Worm (Caenorhabditis elegans): ENCODE results near the gene Y39B6A.30.

Y39B6A.30 gene

ce11 chrV:19019239-19019638 lies 4.9 kb downstream of the Y39B6A.30 start:
- no peak for TF ChIP-seq F13H6.1 (tag; optimal IDR thresholded peaks at IDR 0.05)
- no peak for TF ChIP-seq ztf-1 (GFP tag; conservative IDR thresholded peaks at IDR 0.05)
- TF ChIP-seq nhr-21 (tag; optimal IDR thresholded peaks at IDR 0.05): no peak
- TF ChIP-seq mdl-1 (tag; optimal IDR thresholded peaks at IDR 0.05): no peak
- no peak for TF ChIP-seq unc-55 (GFP tag; optimal IDR thresholded peaks at IDR 0.05)
- no peak for TF ChIP-seq skn-1 (tag; optimal IDR thresholded peaks at IDR 0.05)
- TF ChIP-seq nhr-237 (tag; optimal IDR thresholded peaks at IDR 0.05): no peak
- no peak for TF ChIP-seq nhr-10 (tag; optimal IDR thresholded peaks at IDR 0.05)
- no peak for TF ChIP-seq R02D3.7 (tag; optimal IDR thresholded peaks at IDR 0.05)

ce11 chrV:19024683-19025082 lies 10.3 kb downstream of the Y39B6A.30 start, which contains the start of gene Y39B6A.29:
Gene Y39B6A.29 (minus strand): TSS chrV:19024783.
- TF ChIP-seq crh-2 (tag; optimal IDR thresholded peaks at IDR 0.05) (no peak), skn-1 (tag; optimal IDR thresholded peaks at IDR 0.05) (no peak), sma-9 (GFP tag; optimal IDR thresholded peaks at IDR 0.05) (no peak), sma-9 (tag; optimal IDR thresholded peaks at IDR 0.05) (no peak), elt-1 (tag; optimal IDR thresholded peaks at IDR 0.05) (no peak), sma-3 (GFP tag; optimal IDR thresholded peaks at IDR 0.05) (no peak), gmeb-1 (tag; optimal IDR thresholded peaks at IDR 0.05) (no peak), nhr-11 (tag; optimal IDR thresholded peaks at IDR 0.05) (no peak), aly-2 (tag; optimal IDR thresholded peaks at IDR 0.05) (no peak), C34F6.9 (tag; optimal IDR thresholded peaks at IDR 0.05) (no peak), unc-39 (tag; optimal IDR thresholded peaks at IDR 0.05) (no peak), mab-5 (tag; optimal IDR thresholded peaks at IDR 0.05) (no peak)

ce11 chrV:19026163-19026562 lies 11.8 kb downstream of the Y39B6A.30 start, which contains the start of gene Y39B6A.25:
Gene Y39B6A.25 (plus strand): TSS chrV:19026463.
- TF ChIP-seq nhr-21 (tag; optimal IDR thresholded peaks at IDR 0.05) (no peak), unc-55 (GFP tag; optimal IDR thresholded peaks at IDR 0.05) (no peak), skn-1 (tag; optimal IDR thresholded peaks at IDR 0.05) (no peak), nhr-23 (tag; optimal IDR thresholded peaks at IDR 0.05) (no peak), sem-4 (tag; optimal IDR thresholded peaks at IDR 0.05) (no peak), snpc-4 (tag; optimal IDR thresholded peaks at IDR 0.05) (no peak), nhr-10 (tag; optimal IDR thresholded peaks at IDR 0.05) (no peak), nhr-129 (tag; optimal IDR thresholded peaks at IDR 0.05) (no peak), Y55F3AM.14 (GFP tag; optimal IDR thresholded peaks at IDR 0.05) (no peak)

ce11 chrV:19027338-19027737 lies 13.0 kb downstream of the Y39B6A.30 start:
- TF ChIP-seq mab-5 (tag; optimal IDR thresholded peaks at IDR 0.05) (no peak), nhr-12 (tag; optimal IDR thresholded peaks at IDR 0.05) (no peak), nhr-11 (tag; optimal IDR thresholded peaks at IDR 0.05) (no peak), sma-9 (GFP tag; optimal IDR thresholded peaks at IDR 0.05) (no peak), sma-9 (tag; optimal IDR thresholded peaks at IDR 0.05) (no peak), snpc-4 (tag; optimal IDR thresholded peaks at IDR 0.05) (no peak), sem-4 (tag; optimal IDR thresholded peaks at IDR 0.05) (no peak), nhr-6 (tag; optimal IDR thresholded peaks at IDR 0.05) (no peak), fos-1 (tag; optimal IDR thresholded peaks at IDR 0.05) (no peak), nhr-23 (tag; optimal IDR thresholded peaks at IDR 0.05) (no peak), alr-1 (tag; optimal IDR thresholded peaks at IDR 0.05) (no peak), C34F6.9 (tag; optimal IDR thresholded peaks at IDR 0.05) (no peak), ztf-11 (tag; optimal IDR thresholded peaks at IDR 0.05) (no peak), mbf-1 (tag; optimal IDR thresholded peaks at IDR 0.05) (no peak), sma-3 (GFP tag; optimal IDR thresholded peaks at IDR 0.05) (no peak), dmd-4 (tag; optimal IDR thresholded peaks at IDR 0.05) (no peak)

ce11 chrV:19031456-19031855 lies 17.1 kb downstream of the Y39B6A.30 start, which contains the start of gene Y39B6A.27:
Gene Y39B6A.27 (plus strand): TSS chrV:19031756.
- TF ChIP-seq Y55F3AM.14 (GFP tag; optimal IDR thresholded peaks at IDR 0.05) (no peak), sem-4 (tag; optimal IDR thresholded peaks at IDR 0.05) (no peak), nhr-23 (tag; optimal IDR thresholded peaks at IDR 0.05) (no peak), nhr-11 (tag; optimal IDR thresholded peaks at IDR 0.05) (no peak), lsy-2 (tag; optimal IDR thresholded peaks at IDR 0.05) (no peak), ZK546.5 (tag; optimal IDR thresholded peaks at IDR 0.05) (no peak), nhr-237 (tag; optimal IDR thresholded peaks at IDR 0.05) (no peak), nhr-21 (tag; optimal IDR thresholded peaks at IDR 0.05) (no peak)
